Worm (Caenorhabditis elegans): ENCODE data around the gene C07A12.18.

C07A12.18 gene

DNA sequence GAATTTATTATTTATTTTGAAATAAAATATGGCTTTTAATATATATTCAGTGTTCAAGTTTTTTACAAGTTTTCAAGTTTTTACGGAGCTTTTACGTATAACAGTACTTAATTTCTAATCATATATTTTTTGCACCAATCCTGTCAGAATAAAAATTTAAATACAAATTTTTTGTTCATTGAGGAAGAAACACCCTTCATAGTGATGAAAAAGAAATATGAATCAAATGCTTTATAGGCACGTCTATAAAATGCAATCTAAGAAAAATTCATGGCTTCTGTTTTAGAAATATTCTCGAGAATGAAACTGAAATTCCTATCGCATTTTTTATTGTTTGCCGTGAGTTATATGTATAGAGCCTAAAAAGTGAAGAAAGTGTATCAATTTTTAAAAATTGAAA, 36.9 kb upstream of the C07A12.18 start, which contains the start of gene C05E11.2:
C05E11.2 (plus strand) TSS at position 301 of the 400 bp plus-strand sequence.
- TF ChIP-seq mab-5 (tag; optimal IDR thresholded peaks at IDR 0.05) = no peak
- TF ChIP-seq elt-3 (tag; optimal IDR thresholded peaks at IDR 0.05) = no peak
- TF ChIP-seq R02D3.7 (tag; optimal IDR thresholded peaks at IDR 0.05) = no peak
- TF ChIP-seq lin-13 (GFP tag; optimal IDR thresholded peaks at IDR 0.05) = no peak
- TF ChIP-seq nhr-23 (tag; optimal IDR thresholded peaks at IDR 0.05) = no peak
- no peak for TF ChIP-seq peb-1 (tag; optimal IDR thresholded peaks at IDR 0.05)
- no peak for TF ChIP-seq sem-4 (tag; optimal IDR thresholded peaks at IDR 0.05)
- TF ChIP-seq lin-39 (tag; optimal IDR thresholded peaks at IDR 0.05) = no peak
- no peak for TF ChIP-seq Y55F3AM.14 (GFP tag; optimal IDR thresholded peaks at IDR 0.05)
- TF ChIP-seq unc-39 (tag; optimal IDR thresholded peaks at IDR 0.05) = no peak
- no peak for TF ChIP-seq snpc-4 (tag; optimal IDR thresholded peaks at IDR 0.05)
- no peak for TF ChIP-seq nhr-25 (tag; optimal IDR thresholded peaks at IDR 0.05)
- TF ChIP-seq nhr-77 (tag; optimal IDR thresholded peaks at IDR 0.05) = no peak
- no peak for TF ChIP-seq mdl-1 (tag; optimal IDR thresholded peaks at IDR 0.05)
- no peak for TF ChIP-seq ztf-4 (tag; optimal IDR thresholded peaks at IDR 0.05)

DNA sequence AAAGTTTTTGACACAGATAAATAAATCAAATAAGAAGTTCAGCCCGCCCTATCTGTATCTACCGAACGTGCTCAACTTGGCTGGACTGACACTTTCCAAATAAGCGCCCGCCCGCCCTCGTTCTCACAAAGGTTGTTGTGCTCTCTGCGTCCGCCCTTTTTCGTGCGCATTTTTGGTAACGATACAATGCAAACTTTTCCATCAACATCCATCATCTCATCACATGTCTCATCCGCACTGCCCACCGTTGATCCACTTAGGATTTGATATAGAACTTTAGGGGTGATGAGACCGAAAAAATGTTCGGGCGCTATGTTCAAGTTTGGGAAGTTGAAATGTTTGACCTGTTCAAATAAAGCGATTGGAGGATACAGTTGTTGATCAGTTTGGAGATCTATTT, 35.9 kb upstream of the C07A12.18 start, which contains the start of gene C05E11.7:
C05E11.7 (minus strand) TSS at position 101 of the 400 bp plus-strand sequence.
- TF ChIP-seq nhr-237 (tag; optimal IDR thresholded peaks at IDR 0.05) (no peak), sma-3 (GFP tag; optimal IDR thresholded peaks at IDR 0.05) (no peak), snpc-4 (tag; optimal IDR thresholded peaks at IDR 0.05) (no peak), ceh-16 (tag; optimal IDR thresholded peaks at IDR 0.05) (no peak)

DNA sequence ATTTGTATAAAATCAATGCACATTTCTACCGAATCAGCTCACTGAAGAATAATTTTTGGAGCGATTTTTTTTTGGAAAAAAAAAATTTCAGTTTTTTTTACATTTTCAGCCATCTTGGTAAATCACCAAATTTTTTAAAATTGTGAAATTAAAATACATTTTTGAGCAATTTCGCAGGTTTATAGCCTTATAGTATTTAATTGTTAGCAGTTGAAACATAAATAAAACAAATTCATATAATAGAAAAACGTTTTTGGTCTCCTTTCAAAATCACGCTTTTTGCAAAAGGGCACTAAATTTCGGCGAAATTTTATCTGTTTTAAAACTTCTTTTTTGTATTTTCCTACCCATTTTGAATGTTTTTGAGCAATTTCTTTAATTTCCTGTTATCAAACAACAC, 28.9 kb upstream of the C07A12.18 start:
- TF ChIP-seq ama-1 (optimal IDR thresholded peaks at IDR 0.05) = no peak

DNA sequence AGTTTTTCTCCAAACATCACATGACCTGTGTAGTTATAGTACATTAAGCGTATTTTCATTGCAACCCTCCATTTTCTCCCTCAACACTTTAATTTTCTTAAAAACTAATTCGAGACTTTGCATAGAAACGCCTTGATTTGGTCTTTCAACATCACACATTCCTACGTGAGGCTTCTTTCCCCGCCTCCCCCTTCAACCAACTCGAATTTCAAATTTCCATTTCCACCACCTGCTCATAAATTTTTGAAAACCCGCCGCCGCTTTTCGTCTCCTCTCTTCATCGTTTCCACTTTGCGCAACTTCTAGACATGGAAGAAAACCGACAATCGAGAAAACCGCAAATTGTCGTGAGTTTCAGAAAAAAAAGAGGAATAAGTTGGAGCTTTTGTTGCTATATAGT, 28.2 kb upstream of the C07A12.18 start, which contains the start of gene C05E11.3:
C05E11.3 (plus strand) TSS at position 301 of the 400 bp plus-strand sequence.
- TF ChIP-seq unc-55 (GFP tag; optimal IDR thresholded peaks at IDR 0.05) (peak; percentile 44), peb-1 (tag; optimal IDR thresholded peaks at IDR 0.05) (no peak)

DNA sequence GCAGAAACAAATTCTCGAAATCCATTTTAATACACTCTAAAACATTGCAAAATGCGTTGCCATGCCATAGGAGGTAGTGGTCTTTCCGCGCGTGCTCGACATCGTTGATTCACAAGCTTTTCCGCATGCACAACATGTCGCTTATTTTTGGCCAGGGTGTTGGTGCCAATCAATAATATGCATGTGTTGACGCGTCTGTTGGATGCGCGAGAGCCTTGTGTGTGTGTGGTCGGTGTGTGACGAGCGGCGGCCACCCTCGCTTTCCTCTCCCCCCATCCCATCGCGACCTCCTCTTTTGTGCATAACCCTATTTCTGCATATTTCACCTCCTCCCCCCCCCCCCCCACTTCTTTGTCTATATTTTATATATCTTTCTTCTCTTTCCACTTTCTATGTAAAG, 26.6 kb upstream of the C07A12.18 start:
- peak; percentile 16 for TF ChIP-seq C34F6.9 (tag; optimal IDR thresholded peaks at IDR 0.05)
- TF ChIP-seq sma-3 (GFP tag; optimal IDR thresholded peaks at IDR 0.05) = no peak
- TF ChIP-seq unc-55 (GFP tag; optimal IDR thresholded peaks at IDR 0.05) = peak; percentile 27

DNA sequence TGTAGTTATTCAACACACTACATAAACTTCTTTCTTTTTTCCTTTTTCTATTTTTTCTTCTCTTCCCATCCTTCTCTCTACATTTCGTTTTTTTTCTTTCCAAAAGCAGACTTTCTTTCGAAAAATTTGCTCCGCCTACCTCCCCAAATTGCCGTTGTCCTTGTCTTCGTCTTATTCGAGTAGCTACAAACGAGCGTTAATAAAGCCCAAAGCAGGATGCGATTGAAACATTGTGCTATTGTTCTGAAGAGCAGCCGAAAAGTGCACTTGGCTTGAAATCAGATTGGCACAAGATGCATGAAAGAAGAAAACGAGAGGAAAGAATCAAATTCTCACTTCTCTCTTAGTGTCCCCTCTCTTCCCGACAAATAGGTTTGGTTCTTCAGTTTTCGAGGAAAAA, 25.2 kb upstream of the C07A12.18 start:
- no peak for TF ChIP-seq sma-9 (GFP tag; optimal IDR thresholded peaks at IDR 0.05)
- no peak for TF ChIP-seq sma-9 (tag; optimal IDR thresholded peaks at IDR 0.05)
- TF ChIP-seq C34F6.9 (tag; optimal IDR thresholded peaks at IDR 0.05) = peak; percentile 7

DNA sequence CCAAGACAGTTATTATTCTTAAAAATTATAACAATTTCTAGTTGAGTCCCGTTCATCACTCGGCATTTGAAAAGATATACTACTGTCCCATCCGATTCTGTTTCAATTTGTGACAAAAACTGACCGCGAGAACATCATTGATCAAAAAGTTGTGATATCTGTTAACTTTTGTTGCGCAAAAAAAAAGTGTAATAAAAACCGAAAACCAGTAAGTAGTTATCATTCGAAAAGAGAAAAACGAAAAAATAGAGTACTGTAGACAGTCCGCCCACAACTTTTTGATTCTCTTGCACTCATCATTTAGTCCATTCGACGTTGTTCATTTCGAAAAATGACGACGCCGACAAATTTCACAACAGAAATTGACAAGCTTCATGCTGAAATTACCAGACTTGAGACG, 21.4 kb upstream of the C07A12.18 start, which contains the start of gene amt-1:
amt-1 (plus strand) TSS at position 301 of the 400 bp plus-strand sequence.
- TF ChIP-seq elt-3 (tag; optimal IDR thresholded peaks at IDR 0.05) (no peak), nhr-11 (tag; optimal IDR thresholded peaks at IDR 0.05) (no peak)

DNA sequence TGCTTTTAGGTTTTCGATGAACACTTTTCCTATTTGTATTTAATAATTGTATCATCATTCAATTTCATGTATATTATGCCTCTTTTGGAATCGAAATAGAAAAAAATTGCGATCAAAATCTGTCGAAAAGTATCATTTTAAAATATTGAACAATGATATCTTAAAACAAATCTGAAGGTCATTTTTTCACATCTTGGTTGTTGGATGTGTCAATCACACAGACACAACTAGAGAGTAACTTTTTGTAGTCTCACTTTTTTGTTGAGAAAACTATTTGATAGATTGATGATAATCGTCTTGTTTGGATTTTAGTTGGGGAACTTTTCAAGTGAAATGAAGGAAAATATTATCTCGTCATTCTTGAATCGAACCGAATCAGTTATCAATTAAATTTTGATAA, 19.6 kb upstream of the C07A12.18 start:
- TF ChIP-seq aly-2 (tag; optimal IDR thresholded peaks at IDR 0.05) (no peak), sma-9 (GFP tag; optimal IDR thresholded peaks at IDR 0.05) (peak; percentile 48), sma-9 (tag; optimal IDR thresholded peaks at IDR 0.05) (no peak)

DNA sequence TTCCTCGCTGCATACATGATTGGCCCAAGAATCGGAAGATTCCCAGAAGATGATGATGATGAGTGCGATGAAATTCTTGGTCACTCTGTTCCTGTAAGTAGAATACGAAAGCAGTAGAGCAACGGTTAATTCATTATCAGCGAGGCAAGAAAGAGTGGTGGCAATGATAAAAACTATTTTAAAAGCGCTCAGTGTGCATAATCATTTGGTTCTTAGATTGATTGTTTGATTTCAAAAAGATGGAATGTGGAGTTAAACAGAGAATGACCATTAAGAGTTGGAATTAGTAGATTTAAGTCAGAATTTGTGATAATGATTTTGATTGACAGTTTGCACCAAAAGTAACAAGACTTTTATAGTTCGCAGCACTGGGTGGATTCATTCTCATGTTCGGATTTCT, 17.4 kb upstream of the C07A12.18 start:
- TF ChIP-seq sma-9 (GFP tag; optimal IDR thresholded peaks at IDR 0.05) (peak; percentile 23), sma-9 (tag; optimal IDR thresholded peaks at IDR 0.05) (no peak), dmd-4 (tag; optimal IDR thresholded peaks at IDR 0.05) (no peak), ama-1 (optimal IDR thresholded peaks at IDR 0.05) (no peak), nhr-11 (tag; optimal IDR thresholded peaks at IDR 0.05) (no peak), fos-1 (tag; optimal IDR thresholded peaks at IDR 0.05) (peak; percentile 29), gmeb-1 (tag; optimal IDR thresholded peaks at IDR 0.05) (no peak), unc-62 (GFP tag; optimal IDR thresholded peaks at IDR 0.05) (no peak), nhr-77 (tag; optimal IDR thresholded peaks at IDR 0.05) (no peak), lsy-2 (tag; optimal IDR thresholded peaks at IDR 0.05) (no peak), ztf-1 (GFP tag; conservative IDR thresholded peaks at IDR 0.05) (no peak)
